Worm (Caenorhabditis elegans) whole organism, young adult: ENCODE results near the gene D2063.1.

Experiments
- Y67H2A.10 ChIP-seq: fragments of 200-800 bp; sonication (Bioruptor generic); conservative IDR thresholded peaks from 2 replicates; pipeline ENCODE4 v1.3.6; 2022; ENCODE audit warnings: missing genetic modification reagents, missing genetic modification characterization, missing compliant biosample characterization
- aptf-2 ChIP-seq: fragments of 200-800 bp; sonication (Bioruptor generic); conservative IDR thresholded peaks from 2 replicates; pipeline ENCODE4 v1.3.6; 2022; ENCODE audit warnings: missing genetic modification reagents, missing genetic modification characterization, missing compliant biosample characterization
- cebp-1 ChIP-seq, 2 experiments: fragments of 200-800 bp in 1 of 2; sonication (Bioruptor generic) in 1 of 2; sonication (generic microtip) in 1 of 2; IDR thresholded peaks in 1 of 2; optimal IDR thresholded peaks in 1 of 2; 2 replicates each; pipeline versions ENCODE4 v1.3.6 to Lab custom; 2017 to 2022; ENCODE audit warnings: missing compliant biosample characterization in 2 of 2, missing genetic modification characterization in 2 of 2, mild to moderate bottlenecking in 1 of 2, missing genetic modification reagents in 1 of 2, moderate library complexity in 1 of 2
- unc-62 ChIP-seq: fragments of 150-350 bp; optimal IDR thresholded peaks from 2 replicates; lab custom pipeline; 2014; ENCODE audit warnings: missing biosample characterization, missing genetic modification reagents, missing genetic modification characterization
- ztf-6 ChIP-seq: fragments of 200-800 bp; sonication (Bioruptor generic); IDR thresholded peaks from 2 replicates; pipeline ENCODE4 v1.3.6; 2022; ENCODE audit warnings: missing genetic modification reagents, missing genetic modification characterization, missing compliant biosample characterization

DNA sequence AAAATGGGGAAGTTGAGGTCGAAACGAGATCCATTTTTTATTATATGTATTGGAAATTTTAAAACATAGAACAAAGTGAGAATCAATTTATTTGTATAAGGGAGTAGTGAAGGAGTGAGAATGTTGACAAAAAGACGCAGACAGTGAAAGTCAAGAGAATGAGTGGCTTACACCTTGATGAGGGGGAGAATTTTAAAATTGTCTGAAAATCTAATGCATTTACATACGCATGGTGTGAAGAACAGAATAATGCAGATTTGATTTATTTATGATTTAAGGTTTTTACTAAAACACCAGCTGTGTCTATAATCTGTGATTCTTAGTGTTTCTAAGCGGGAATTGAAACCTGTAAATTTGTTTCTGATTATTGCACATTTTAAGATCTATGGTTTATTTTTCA is 1.5 kb upstream of the D2063.1 start, which contains the start of gene nhr-125:
- no peak for TF ChIP-seq ztf-6
- no peak for TF ChIP-seq Y67H2A.10
- no peak for TF ChIP-seq aptf-2 (GFP tag; lab: Robert Waterston, UW)
- no peak for TF ChIP-seq cebp-1 (GFP tag; IDR thresholded peaks at IDR 0.05; lab: Robert Waterston, UW)
- no peak for TF ChIP-seq cebp-1 (tag; optimal IDR thresholded peaks at IDR 0.05; lab: Kevin White, UChicago)
- TF ChIP-seq unc-62 (GFP tag; lab: Kevin White, UChicago), result no peak
